Worm (Caenorhabditis elegans): ENCODE data around the gene T25B6.3.

Gene T25B6.3

ce11 chrX:9063439-9063838 lies 36.0 kb downstream of the T25B6.3 start:
- no peak for TF ChIP-seq F39B2.1 (GFP tag; IDR thresholded peaks at IDR 0.05)
- TF ChIP-seq ekl-4 (GFP tag; IDR thresholded peaks at IDR 0.05), result no peak
- TF ChIP-seq T26A5.8 (tag; optimal IDR thresholded peaks at IDR 0.05), result no peak
- TF ChIP-seq zim-3 (tag; optimal IDR thresholded peaks at IDR 0.05), result no peak
- TF ChIP-seq zfh-2 (GFP tag; conservative IDR thresholded peaks at IDR 0.05), result no peak
- TF ChIP-seq rec-8 (tag; optimal IDR thresholded peaks at IDR 0.05), result no peak
- no peak for TF ChIP-seq tbp1 (GFP tag; optimal IDR thresholded peaks at IDR 0.05)
- no peak for TF ChIP-seq rpc-1 (optimal IDR thresholded peaks at IDR 0.05)
- TF ChIP-seq rpc-1 (tag; optimal IDR thresholded peaks at IDR 0.05), result no peak
- no peak for TF ChIP-seq snpc-4 (GFP tag; optimal IDR thresholded peaks at IDR 0.05)
- no peak for TF ChIP-seq snpc-4 (tag; optimal IDR thresholded peaks at IDR 0.05)
- TF ChIP-seq hmg-20 (GFP tag; IDR thresholded peaks at IDR 0.05), result no peak
- no peak for TF ChIP-seq C17E4.6 (GFP tag; IDR thresholded peaks at IDR 0.05)

DNA sequence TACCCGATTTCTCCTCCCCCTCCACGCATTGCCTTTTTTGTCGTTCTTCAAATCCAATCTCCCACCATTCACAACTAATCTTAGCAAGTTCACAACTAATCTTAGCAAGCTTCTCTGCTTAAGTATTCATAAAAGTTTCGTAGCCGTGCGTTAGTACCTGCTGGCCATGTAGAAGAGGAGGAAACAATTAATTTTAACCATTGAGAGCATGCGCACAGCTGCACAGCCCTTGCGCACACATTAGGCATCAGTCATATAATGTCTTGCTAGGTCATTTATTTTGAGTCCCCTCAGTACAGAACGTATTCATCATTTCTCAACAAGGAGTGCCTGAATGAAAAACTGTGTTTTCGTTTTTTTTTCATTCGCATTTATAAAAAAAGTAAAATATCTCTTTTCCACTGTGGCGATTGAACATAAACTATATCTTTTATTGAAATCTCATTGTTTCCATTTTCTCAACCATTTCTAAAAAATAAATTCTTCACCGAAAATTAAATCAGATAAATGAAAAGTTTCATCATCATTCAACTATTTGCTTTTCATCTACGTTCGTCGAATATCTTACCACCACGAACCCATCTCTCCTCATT lies 39.9 kb downstream of the T25B6.3 start:
- TF ChIP-seq mcd-1 (GFP tag; IDR thresholded peaks at IDR 0.05), result no peak
- no peak for TF ChIP-seq F33H1.4 (GFP tag; IDR thresholded peaks at IDR 0.05)

DNA sequence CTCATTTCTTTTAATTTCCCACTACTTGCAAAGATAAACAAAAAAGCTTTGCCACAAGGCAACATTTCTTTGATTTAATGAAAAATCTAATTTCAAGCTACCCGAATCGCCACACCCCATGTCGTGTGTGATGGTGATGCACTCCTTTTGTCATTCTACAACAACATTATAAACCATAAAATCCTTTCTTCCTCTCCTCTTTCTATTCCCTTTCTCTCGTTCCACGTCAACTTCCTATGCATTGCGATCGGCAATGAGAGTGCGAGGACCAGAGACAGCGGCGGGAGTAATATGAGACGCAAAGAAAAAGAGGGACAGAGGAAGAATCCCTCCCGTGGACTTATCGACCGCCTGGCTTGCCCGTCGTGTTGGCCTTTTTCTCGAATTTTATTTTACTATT lies 40.7 kb downstream of the T25B6.3 start:
- TF ChIP-seq unc-130 (GFP tag; optimal IDR thresholded peaks at IDR 0.05), result no peak
- TF ChIP-seq F52B5.7 (tag; optimal IDR thresholded peaks at IDR 0.05), result no peak
- no peak for TF ChIP-seq rpc-1 (optimal IDR thresholded peaks at IDR 0.05)
- TF ChIP-seq rpc-1 (tag; optimal IDR thresholded peaks at IDR 0.05), result no peak
- peak; percentile 6 for TF ChIP-seq chd-7 (tag; optimal IDR thresholded peaks at IDR 0.05)
- peak in 1 of 2 experiments; percentile 51 for TF ChIP-seq let-607 (tag; optimal IDR thresholded peaks at IDR 0.05)
- TF ChIP-seq hmg-1.2 (GFP tag; IDR thresholded peaks at IDR 0.05), result peak; percentile 15; the same call in 1 of the 2 replicates
- TF ChIP-seq lin-40 (tag; optimal IDR thresholded peaks at IDR 0.05), result peak; percentile 22
- no peak for TF ChIP-seq repo-1 (tag; optimal IDR thresholded peaks at IDR 0.05)
- TF ChIP-seq tbp1 (GFP tag; optimal IDR thresholded peaks at IDR 0.05), result peak; percentile 8
- no peak for TF ChIP-seq lin-35 (GFP tag; optimal IDR thresholded peaks at IDR 0.05)
- TF ChIP-seq nhr-80 (tag; optimal IDR thresholded peaks at IDR 0.05), result no peak

- no peak for TF ChIP-seq ZK185.1 (tag; optimal IDR thresholded peaks at IDR 0.05; ENCODE audit: poor library complexity, severe bottlenecking)
- no peak for TF ChIP-seq cebp-1 (GFP tag; IDR thresholded peaks at IDR 0.05)
- TF ChIP-seq cebp-1 (tag; optimal IDR thresholded peaks at IDR 0.05), result peak; percentile 85
- no peak for TF ChIP-seq snpc-3.4 (tag; optimal IDR thresholded peaks at IDR 0.05)
- TF ChIP-seq F52B5.7 (tag; optimal IDR thresholded peaks at IDR 0.05), result no peak
Observed at ce11 chrX:9069070-9069469, 41.7 kb downstream of the T25B6.3 start.

- no peak for TF ChIP-seq F33H1.4 (GFP tag; IDR thresholded peaks at IDR 0.05)
- no peak for TF ChIP-seq unc-62 (GFP tag; optimal IDR thresholded peaks at IDR 0.05)
- TF ChIP-seq tbp1 (GFP tag; optimal IDR thresholded peaks at IDR 0.05), result peak; percentile 71
- TF ChIP-seq rpc-1 (optimal IDR thresholded peaks at IDR 0.05), result peak; percentile 49
- peak; percentile 66 for TF ChIP-seq rpc-1 (tag; optimal IDR thresholded peaks at IDR 0.05)
- TF ChIP-seq B0261.1 (tag; optimal IDR thresholded peaks at IDR 0.05), result peak; percentile 56
- no peak for TF ChIP-seq rec-8 (tag; optimal IDR thresholded peaks at IDR 0.05)
- no peak for TF ChIP-seq snpc-3.4 (tag; optimal IDR thresholded peaks at IDR 0.05)
- TF ChIP-seq Y79H2A.3 (GFP tag; conservative IDR thresholded peaks at IDR 0.05), result no peak
- TF ChIP-seq madf-10 (tag; optimal IDR thresholded peaks at IDR 0.05), result no peak
Observed at ce11 chrX:9074497-9074896, 47.1 kb downstream of the T25B6.3 start.

Data from whole organism, young adult.